Worm (Caenorhabditis elegans): ENCODE results near the gene T22E5.6.

- TF ChIP-seq blmp-1 (tag; optimal IDR thresholded peaks at IDR 0.05) (no peak), jun-1 (tag; optimal IDR thresholded peaks at IDR 0.05) (no peak), nhr-11 (tag; optimal IDR thresholded peaks at IDR 0.05) (no peak), ces-1 (GFP tag; optimal IDR thresholded peaks at IDR 0.05) (no peak), xbp-1 (tag; optimal IDR thresholded peaks at IDR 0.05) (no peak), Y116A8C.19 (tag; optimal IDR thresholded peaks at IDR 0.05; ENCODE audit: borderline replicate concordance) (no peak), ama-1 (optimal IDR thresholded peaks at IDR 0.05) (no peak), pag-3 (tag; optimal IDR thresholded peaks at IDR 0.05; ENCODE audit: borderline replicate concordance, insufficient read depth) (no peak)
These were observed 50.5 kb downstream of the T22E5.6 start, which contains the start of gene C03B1.3 for ce11 chrX:6365715-6366114.
